Comparison of ENCODE assay signal across 1 fruit fly cellular context in the genomic region with DNA sequence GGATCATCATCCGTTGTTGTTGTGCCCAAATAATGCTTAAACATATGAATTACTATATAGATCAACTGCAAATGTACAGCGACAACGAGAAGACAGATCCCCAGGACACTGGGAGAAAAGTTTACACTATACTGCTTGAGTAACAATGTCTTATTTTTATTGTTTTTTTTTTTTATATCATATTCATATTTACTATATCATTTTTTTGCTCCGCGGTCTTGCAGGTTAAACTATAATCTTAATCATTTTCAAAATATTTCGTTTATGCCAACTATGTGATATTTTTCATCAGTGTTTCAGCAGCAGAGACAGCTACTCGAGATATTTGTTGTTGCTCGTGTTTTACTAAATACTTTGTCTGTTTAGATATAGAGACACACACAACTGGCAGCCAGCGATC.
TF ChIP-seq lines count a peak whose summit lies in the region.

No protein-coding gene starts in this region.

TF ChIP-seq in whole organism, embryonic, 481 proteins besides CTCF, POLR2A, EP300 and RAD21 (continued from another document and continues in another):
- TF ChIP-seq tup (GFP tag; optimal IDR thresholded peaks at IDR 0.05; lab: Kevin White, UChicago) (no peak), Hmr (GFP tag; optimal IDR thresholded peaks at IDR 0.05; lab: Kevin White, UChicago) (peak; percentile 12), vvl (GFP tag; IDR thresholded peaks at IDR 0.05; lab: Robert Waterston, UW) (peak; percentile 75), CG2120 (GFP tag; optimal IDR thresholded peaks at IDR 0.05; lab: Kevin White, UChicago) (no peak), crc (GFP tag; optimal IDR thresholded peaks at IDR 0.05; lab: Kevin White, UChicago) (no peak), ind (GFP tag; optimal IDR thresholded peaks at IDR 0.05; lab: Kevin White, UChicago) (peak; percentile 39), CG12942 (GFP tag; optimal IDR thresholded peaks at IDR 0.05; lab: Kevin White, UChicago) (peak; percentile 36), chm (GFP tag; IDR thresholded peaks at IDR 0.05; lab: Robert Waterston, UW) (peak; percentile 71; the same call in 1 of the 2 replicates), slp2 (GFP tag; optimal IDR thresholded peaks at IDR 0.05; lab: Kevin White, UChicago) (no peak), inv (GFP tag; IDR thresholded peaks at IDR 0.05; lab: Robert Waterston, UW; ENCODE audit: partially characterized antibody) (no peak), CG11560 (tag; IDR thresholded peaks at IDR 0.05; lab: Robert Waterston, UW) (no peak), so (GFP tag; IDR thresholded peaks at IDR 0.05; lab: Robert Waterston, UW) (peak; percentile 51; the same call in 1 of the 3 replicates), CG17186 (GFP tag; optimal IDR thresholded peaks at IDR 0.05; lab: Kevin White, UChicago) (no peak), CG13624 (GFP tag; optimal IDR thresholded peaks at IDR 0.05; lab: Kevin White, UChicago) (no peak), bowl (GFP tag; IDR thresholded peaks at IDR 0.05; lab: Robert Waterston, UW) (peak; percentile 43; the same call in 1 of the 2 replicates), CG10209 (GFP tag; optimal IDR thresholded peaks at IDR 0.05; lab: Kevin White, UChicago) (peak; percentile 35), CG32772 (GFP tag; IDR thresholded peaks at IDR 0.05; lab: Robert Waterston, UW) (peak; percentile 66), gsb-n (tag; optimal IDR thresholded peaks at IDR 0.05; lab: Kevin White, UChicago) (peak; percentile 73), Abd-B (GFP tag; optimal IDR thresholded peaks at IDR 0.05; lab: Kevin White, UChicago) (peak; percentile 21), CG18619 (GFP tag; optimal IDR thresholded peaks at IDR 0.05; lab: Kevin White, UChicago) (no peak), Mes4 (GFP tag; optimal IDR thresholded peaks at IDR 0.05; lab: Kevin White, UChicago) (no peak), CG33213 (GFP tag; optimal IDR thresholded peaks at IDR 0.05; lab: Kevin White, UChicago) (no peak), Kr (GFP tag; optimal IDR thresholded peaks at IDR 0.05; lab: Kevin White, UChicago) (no peak), Fer2 (tag; optimal IDR thresholded peaks at IDR 0.05; lab: Kevin White, UChicago) (no peak), CG32767 (GFP tag; IDR thresholded peaks at IDR 0.05; lab: Robert Waterston, UW) (no peak), lmd (GFP tag; IDR thresholded peaks at IDR 0.05; lab: Robert Waterston, UW) (peak; percentile 59), trem (tag; optimal IDR thresholded peaks at IDR 0.05; lab: Kevin White, UChicago) (no peak), CrebB (tag; optimal IDR thresholded peaks at IDR 0.05; lab: Kevin White, UChicago) (no peak), vnd (GFP tag; IDR thresholded peaks at IDR 0.05; lab: Robert Waterston, UW; ENCODE audit: partially characterized antibody) (no peak), Aef1 (GFP tag; IDR thresholded peaks at IDR 0.05; lab: Robert Waterston, UW) (peak; percentile 40; the same call in 1 of the 3 replicates), abd-A (tag; optimal IDR thresholded peaks at IDR 0.05; lab: Kevin White, UChicago) (no peak), CG6689 (GFP tag; IDR thresholded peaks at IDR 0.05; lab: Robert Waterston, UW) (peak; percentile 68), Spps (tag; optimal IDR thresholded peaks at IDR 0.05; lab: Kevin White, UChicago) (peak; percentile 27), CG4617 (GFP tag; optimal IDR thresholded peaks at IDR 0.05; lab: Kevin White, UChicago; ENCODE audit: borderline replicate concordance) (no peak), CG13424 (tag; optimal IDR thresholded peaks at IDR 0.05; lab: Kevin White, UChicago) (peak; percentile 69), al (GFP tag; IDR thresholded peaks at IDR 0.05; lab: Robert Waterston, UW) (no peak), crp (GFP tag; optimal IDR thresholded peaks at IDR 0.05; lab: Kevin White, UChicago) (no peak), Eip74EF (GFP tag; optimal IDR thresholded peaks at IDR 0.05; lab: Kevin White, UChicago) (peak in 1 of 2 experiments; percentile 41), CG2116 (GFP tag; optimal IDR thresholded peaks at IDR 0.05; lab: Kevin White, UChicago) (peak; percentile 10), Lim3 (GFP tag; IDR thresholded peaks at IDR 0.05; lab: Robert Waterston, UW) (no peak), B-H1 (GFP tag; IDR thresholded peaks at IDR 0.05; lab: Robert Waterston, UW) (no peak), NC2α (GFP tag; optimal IDR thresholded peaks at IDR 0.05; lab: Kevin White, UChicago) (no peak), amos (GFP tag; IDR thresholded peaks at IDR 0.05; lab: Robert Waterston, UW; ENCODE audit: partially characterized antibody) (no peak), Rfx (GFP tag; IDR thresholded peaks at IDR 0.05; lab: Robert Waterston, UW) (peak; percentile 42; the same call in 1 of the 2 replicates), CG9932 (GFP tag; IDR thresholded peaks at IDR 0.05; lab: Robert Waterston, UW) (peak; percentile 37; the same call in 1 of the 2 replicates), Sox102F (GFP tag; optimal IDR thresholded peaks at IDR 0.05; lab: Kevin White, UChicago) (peak; percentile 77), fu2 (GFP tag; optimal IDR thresholded peaks at IDR 0.05; lab: Kevin White, UChicago) (no peak), CG12104 (GFP tag; optimal IDR thresholded peaks at IDR 0.05; lab: Kevin White, UChicago) (peak; percentile 40), CG14014 (GFP tag; IDR thresholded peaks at IDR 0.05; lab: Robert Waterston, UW) (peak; percentile 61; the same call in 1 of the 2 replicates), CG9817 (tag; optimal IDR thresholded peaks at IDR 0.05; lab: Kevin White, UChicago) (peak; percentile 30), Tbp (GFP tag; optimal IDR thresholded peaks at IDR 0.05; lab: Kevin White, UChicago) (no peak), Med (GFP tag; lab: Kevin White, UChicago) (peak; percentile 47), btn (GFP tag; optimal IDR thresholded peaks at IDR 0.05; lab: Kevin White, UChicago) (no peak), fd96Cb (tag; optimal IDR thresholded peaks at IDR 0.05; lab: Kevin White, UChicago) (peak; percentile 67), pros (GFP tag; optimal IDR thresholded peaks at IDR 0.05; lab: Kevin White, UChicago) (no peak), ftz-f1 (GFP tag; optimal IDR thresholded peaks at IDR 0.05; lab: Kevin White, UChicago) (no peak), slbo (GFP tag; IDR thresholded peaks at IDR 0.05; lab: Robert Waterston, UW) (peak; percentile 48; the same call in 1 of the 2 replicates), HLH4C (GFP tag; IDR thresholded peaks at IDR 0.05; lab: Robert Waterston, UW; ENCODE audit: partially characterized antibody) (no peak), CG30431 (GFP tag; optimal IDR thresholded peaks at IDR 0.05; lab: Kevin White, UChicago) (peak; percentile 21), gcm2 (GFP tag; optimal IDR thresholded peaks at IDR 0.05; lab: Kevin White, UChicago) (no peak), CG15479 (GFP tag; optimal IDR thresholded peaks at IDR 0.05; lab: Kevin White, UChicago) (no peak), Xbp1 (GFP tag; optimal IDR thresholded peaks at IDR 0.05; lab: Kevin White, UChicago) (peak; percentile 70), mirr (GFP tag; optimal IDR thresholded peaks at IDR 0.05; lab: Kevin White, UChicago) (no peak), bbx (GFP tag; IDR thresholded peaks at IDR 0.05; lab: Robert Waterston, UW; ENCODE audit: partially characterized antibody) (no peak), Bteb2 (GFP tag; optimal IDR thresholded peaks at IDR 0.05; lab: Kevin White, UChicago) (no peak), CG3847 (GFP tag; IDR thresholded peaks at IDR 0.05; lab: Robert Waterston, UW) (0 out of 2 replicates have a peak, but pooled peaks have one; percentile 28), Scr (GFP tag; IDR thresholded peaks at IDR 0.05; lab: Robert Waterston, UW; ENCODE audit: partially characterized antibody) (no peak), nmo (GFP tag; optimal IDR thresholded peaks at IDR 0.05; lab: Kevin White, UChicago) (peak; percentile 69), Blimp-1 (GFP tag; optimal IDR thresholded peaks at IDR 0.05; lab: Kevin White, UChicago) (peak; percentile 70), Dref (GFP tag; IDR thresholded peaks at IDR 0.05; lab: Robert Waterston, UW) (no peak), Ssrp (tag; optimal IDR thresholded peaks at IDR 0.05; lab: Kevin White, UChicago) (peak; percentile 57), kay (GFP tag; optimal IDR thresholded peaks at IDR 0.05; lab: Kevin White, UChicago) (no peak), CG15073 (GFP tag; optimal IDR thresholded peaks at IDR 0.05; lab: Kevin White, UChicago) (no peak), CG9727 (GFP tag; optimal IDR thresholded peaks at IDR 0.05; lab: Kevin White, UChicago) (peak; percentile 57), gem (tag; optimal IDR thresholded peaks at IDR 0.05; lab: Kevin White, UChicago) (peak; percentile 83), tx (GFP tag; optimal IDR thresholded peaks at IDR 0.05; lab: Kevin White, UChicago) (no peak), Nf-YC (tag; optimal IDR thresholded peaks at IDR 0.05; lab: Kevin White, UChicago) (no peak), gsb (GFP tag; IDR thresholded peaks at IDR 0.05; lab: Robert Waterston, UW) (no peak), CG1233 (GFP tag; optimal IDR thresholded peaks at IDR 0.05; lab: Kevin White, UChicago) (no peak), br (optimal IDR thresholded peaks at IDR 0.05; lab: Kevin White, UChicago) (no peak), Sry-β (GFP tag; optimal IDR thresholded peaks at IDR 0.05; lab: Kevin White, UChicago) (no peak), odd (GFP tag; optimal IDR thresholded peaks at IDR 0.05; lab: Kevin White, UChicago) (peak; percentile 4), p53 (GFP tag; optimal IDR thresholded peaks at IDR 0.05; lab: Kevin White, UChicago) (no peak), Usf (GFP tag; optimal IDR thresholded peaks at IDR 0.05; lab: Kevin White, UChicago) (no peak), zen (tag; optimal IDR thresholded peaks at IDR 0.05; lab: Kevin White, UChicago) (peak; percentile 27), ac (GFP tag; optimal IDR thresholded peaks at IDR 0.05; lab: Kevin White, UChicago) (no peak), CG10462 (GFP tag; optimal IDR thresholded peaks at IDR 0.05; lab: Kevin White, UChicago) (peak; percentile 13), CG17802 (tag; optimal IDR thresholded peaks at IDR 0.05; lab: Kevin White, UChicago) (no peak), CG17361 (GFP tag; IDR thresholded peaks at IDR 0.05; lab: Robert Waterston, UW) (peak; percentile 76), dati (GFP tag; IDR thresholded peaks at IDR 0.05; lab: Robert Waterston, UW) (no peak), CG31224 (GFP tag; IDR thresholded peaks at IDR 0.05; lab: Robert Waterston, UW) (peak; percentile 13; the same call in 1 of the 2 replicates), CG33557 (GFP tag; optimal IDR thresholded peaks at IDR 0.05; lab: Kevin White, UChicago) (peak; percentile 55), stc (GFP tag; IDR thresholded peaks at IDR 0.05; lab: Robert Waterston, UW) (peak; percentile 55), pzg (GFP tag; optimal IDR thresholded peaks at IDR 0.05; lab: Kevin White, UChicago) (no peak), CG4730 (GFP tag; IDR thresholded peaks at IDR 0.05; lab: Robert Waterston, UW) (no peak), CG18764 (GFP tag; optimal IDR thresholded peaks at IDR 0.05; lab: Kevin White, UChicago) (peak; percentile 33), z (GFP tag; IDR thresholded peaks at IDR 0.05; lab: Robert Waterston, UW) (no peak), E2f1 (GFP tag; IDR thresholded peaks at IDR 0.05; lab: Robert Waterston, UW) (0 out of 2 replicates have a peak, but pooled peaks have one; percentile 65), sc (optimal IDR thresholded peaks at IDR 0.05; lab: Kevin White, UChicago) (no peak), sc (GFP tag; optimal IDR thresholded peaks at IDR 0.05; lab: Kevin White, UChicago) (peak; percentile 60), CG7745 (tag; optimal IDR thresholded peaks at IDR 0.05; lab: Kevin White, UChicago) (no peak), lab (GFP tag; optimal IDR thresholded peaks at IDR 0.05; lab: Kevin White, UChicago) (peak; percentile 35), stwl (tag; optimal IDR thresholded peaks at IDR 0.05; lab: Kevin White, UChicago) (no peak), klu (GFP tag; IDR thresholded peaks at IDR 0.05; lab: Robert Waterston, UW) (no peak), Sry-δ (GFP tag; optimal IDR thresholded peaks at IDR 0.05; lab: Kevin White, UChicago) (no peak), tio (GFP tag; optimal IDR thresholded peaks at IDR 0.05; lab: Kevin White, UChicago) (peak; percentile 30), Elba2 (GFP tag; optimal IDR thresholded peaks at IDR 0.05; lab: Kevin White, UChicago) (no peak), dmrt11E (tag; optimal IDR thresholded peaks at IDR 0.05; lab: Kevin White, UChicago) (peak; percentile 83), CG10654 (GFP tag; optimal IDR thresholded peaks at IDR 0.05; lab: Kevin White, UChicago) (peak; percentile 36), Dbx (GFP tag; IDR thresholded peaks at IDR 0.05; lab: Robert Waterston, UW) (no peak), hbn (GFP tag; IDR thresholded peaks at IDR 0.05; lab: Robert Waterston, UW; ENCODE audit: partially characterized antibody) (no peak), CG7372 (GFP tag; IDR thresholded peaks at IDR 0.05; lab: Robert Waterston, UW) (0 out of 2 replicates have a peak, but pooled peaks have one; percentile 25), Ravus (GFP tag; IDR thresholded peaks at IDR 0.05; lab: Robert Waterston, UW) (no peak), CkIIα-i1 (GFP tag; IDR thresholded peaks at IDR 0.05; lab: Robert Waterston, UW) (no peak), slou (GFP tag; optimal IDR thresholded peaks at IDR 0.05; lab: Kevin White, UChicago) (no peak), sug (tag; optimal IDR thresholded peaks at IDR 0.05; lab: Kevin White, UChicago) (no peak), grau (tag; optimal IDR thresholded peaks at IDR 0.05; lab: Kevin White, UChicago) (peak; percentile 46), Xrp1 (GFP tag; IDR thresholded peaks at IDR 0.05; lab: Robert Waterston, UW) (peak; percentile 76; the same call in 1 of the 2 replicates), CG11695 (GFP tag; IDR thresholded peaks at IDR 0.05; lab: Robert Waterston, UW) (0 out of 3 replicates have a peak, but pooled peaks have one; percentile 46), ERR (GFP tag; optimal IDR thresholded peaks at IDR 0.05; lab: Kevin White, UChicago) (no peak), CG10267 (tag; optimal IDR thresholded peaks at IDR 0.05; lab: Kevin White, UChicago) (peak; percentile 58), nau (GFP tag; optimal IDR thresholded peaks at IDR 0.05; lab: Kevin White, UChicago) (no peak), trh (GFP tag; optimal IDR thresholded peaks at IDR 0.05; lab: Kevin White, UChicago) (peak; percentile 6), CG9437 (GFP tag; optimal IDR thresholded peaks at IDR 0.05; lab: Kevin White, UChicago) (peak; percentile 22), CG2199 (GFP tag; IDR thresholded peaks at IDR 0.05; lab: Robert Waterston, UW) (no peak), jumu (GFP tag; optimal IDR thresholded peaks at IDR 0.05; lab: Kevin White, UChicago) (no peak), CG15696 (tag; optimal IDR thresholded peaks at IDR 0.05; lab: Kevin White, UChicago) (peak; percentile 39), Poxn (GFP tag; IDR thresholded peaks at IDR 0.05; lab: Robert Waterston, UW) (no peak)
